Fruit fly (Drosophila melanogaster): ENCODE measurements around the gene ymp.

ymp gene

dm6 chr3R:25543565-25544317, 65.2 kb downstream of the ymp start (continued):
- TF ChIP-seq bsh (GFP tag; optimal IDR thresholded peaks at IDR 0.05): peak in 1 of 2 experiments; percentile 32
- TF ChIP-seq sens (GFP tag): peak; percentile 67
- peak; percentile 41 for TF ChIP-seq CG1603 (tag; optimal IDR thresholded peaks at IDR 0.05)
- TF ChIP-seq CG12104 (GFP tag; optimal IDR thresholded peaks at IDR 0.05): no peak
- TF ChIP-seq Eip74EF (GFP tag; optimal IDR thresholded peaks at IDR 0.05): peak in 1 of 2 experiments; percentile 37
- peak; percentile 71 for TF ChIP-seq kni (GFP tag; optimal IDR thresholded peaks at IDR 0.05)
- no peak for TF ChIP-seq croc (GFP tag; conservative IDR thresholded peaks at IDR 0.05)
- TF ChIP-seq CG7556 (GFP tag; optimal IDR thresholded peaks at IDR 0.05): no peak
- no peak for TF ChIP-seq so (GFP tag; IDR thresholded peaks at IDR 0.05)
- TF ChIP-seq toy (GFP tag; IDR thresholded peaks at IDR 0.05): no peak
- no peak for TF ChIP-seq Awh (GFP tag; IDR thresholded peaks at IDR 0.05)
- no peak for TF ChIP-seq tgo (GFP tag; IDR thresholded peaks at IDR 0.05)
- TF ChIP-seq CG4820 (GFP tag; optimal IDR thresholded peaks at IDR 0.05): no peak
- no peak for TF ChIP-seq NFAT (GFP tag; IDR thresholded peaks at IDR 0.05)
- TF ChIP-seq CG9876 (GFP tag; optimal IDR thresholded peaks at IDR 0.05): no peak
- TF ChIP-seq CTCF (GFP tag; optimal IDR thresholded peaks at IDR 0.05): no peak
- no peak for TF ChIP-seq br (optimal IDR thresholded peaks at IDR 0.05)
- TF ChIP-seq yki (optimal IDR thresholded peaks at IDR 0.05): no peak
- no peak for TF ChIP-seq CG13775 (GFP tag; optimal IDR thresholded peaks at IDR 0.05)
- peak; percentile 25 for TF ChIP-seq CG6254 (GFP tag; optimal IDR thresholded peaks at IDR 0.05)
- TF ChIP-seq CG7745 (tag; optimal IDR thresholded peaks at IDR 0.05): no peak
- TF ChIP-seq CG4617 (GFP tag; optimal IDR thresholded peaks at IDR 0.05; ENCODE audit: borderline replicate concordance): no peak
- TF ChIP-seq CG2120 (GFP tag; optimal IDR thresholded peaks at IDR 0.05): no peak
- no peak for TF ChIP-seq Rx (GFP tag; IDR thresholded peaks at IDR 0.05)
- peak; percentile 45 for TF ChIP-seq gro (GFP tag; optimal IDR thresholded peaks at IDR 0.05)
- TF ChIP-seq CG2875 (GFP tag; optimal IDR thresholded peaks at IDR 0.05): no peak
- TF ChIP-seq Xrp1 (GFP tag; IDR thresholded peaks at IDR 0.05): 0 out of 2 replicates have a peak, but pooled peaks have one; percentile 17
- no peak for TF ChIP-seq Lhr (GFP tag; optimal IDR thresholded peaks at IDR 0.05)
- peak; percentile 50 for TF ChIP-seq Vsx1 (GFP tag; optimal IDR thresholded peaks at IDR 0.05)
- no peak for TF ChIP-seq CG12219 (GFP tag; optimal IDR thresholded peaks at IDR 0.05)
- peak; percentile 49 for TF ChIP-seq unpg (GFP tag; optimal IDR thresholded peaks at IDR 0.05)
- TF ChIP-seq BEAF-32 (GFP tag; optimal IDR thresholded peaks at IDR 0.05): no peak
- no peak for TF ChIP-seq CG14965 (GFP tag; optimal IDR thresholded peaks at IDR 0.05; ENCODE audit: borderline replicate concordance)
- no peak for TF ChIP-seq ara (GFP tag; IDR thresholded peaks at IDR 0.05)
- TF ChIP-seq CG14441 (GFP tag; IDR thresholded peaks at IDR 0.05): no peak
- TF ChIP-seq hb (GFP tag; IDR thresholded peaks at IDR 0.05; ENCODE audit: partially characterized antibody): no peak
- no peak for TF ChIP-seq Atf-2 (GFP tag; optimal IDR thresholded peaks at IDR 0.05)
- no peak for TF ChIP-seq CG16863 (GFP tag; optimal IDR thresholded peaks at IDR 0.05)
- TF ChIP-seq CG31224 (GFP tag; IDR thresholded peaks at IDR 0.05): no peak
- TF ChIP-seq CG30020 (tag; optimal IDR thresholded peaks at IDR 0.05): no peak
- TF ChIP-seq odd (GFP tag; optimal IDR thresholded peaks at IDR 0.05): peak; percentile 28
- peak; percentile 26; the same call in 1 of the 3 replicates for TF ChIP-seq CG6175 (GFP tag; IDR thresholded peaks at IDR 0.05)
- no peak for TF ChIP-seq sna (GFP tag; IDR thresholded peaks at IDR 0.05; ENCODE audit: partially characterized antibody)
- TF ChIP-seq dan (GFP tag; IDR thresholded peaks at IDR 0.05): no peak
- no peak for TF ChIP-seq CG10654 (GFP tag; optimal IDR thresholded peaks at IDR 0.05)
- peak; percentile 14 for TF ChIP-seq gcm (GFP tag; optimal IDR thresholded peaks at IDR 0.05)
- TF ChIP-seq Lpt (GFP tag; optimal IDR thresholded peaks at IDR 0.05): no peak
- peak; percentile 30 for TF ChIP-seq gem (tag; optimal IDR thresholded peaks at IDR 0.05)
- peak; percentile 31 for TF ChIP-seq CG3407 (GFP tag; optimal IDR thresholded peaks at IDR 0.05)
- TF ChIP-seq sens-2 (GFP tag; IDR thresholded peaks at IDR 0.05): no peak
- no peak for TF ChIP-seq knrl (GFP tag; IDR thresholded peaks at IDR 0.05; ENCODE audit: partially characterized antibody)

All from whole organism, embryonic.